Worm (Caenorhabditis elegans): ENCODE measurements around the gene srh-46.

DNA sequence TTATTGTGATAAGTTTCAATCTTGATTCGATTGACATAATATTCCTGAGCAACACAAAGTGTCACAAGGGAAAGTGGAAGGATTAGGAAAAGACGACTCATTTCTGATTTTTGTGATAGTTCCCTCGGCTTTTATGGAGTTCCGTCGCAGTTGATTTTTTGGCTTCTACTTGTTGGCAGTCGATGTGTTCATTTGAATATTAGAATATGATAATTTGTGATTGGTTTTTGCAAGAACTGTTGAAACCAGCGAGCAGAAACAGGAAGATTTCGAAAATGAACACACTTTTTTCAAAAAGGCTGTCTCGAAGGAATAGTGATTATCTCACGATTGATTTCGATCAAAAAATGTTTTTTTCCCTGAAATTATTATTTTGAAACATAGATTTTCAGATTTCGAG lies 31.5 kb upstream of the srh-46 start, which contains the start of gene T02E9.6:
- TF ChIP-seq ztf-4 (tag; optimal IDR thresholded peaks at IDR 0.05) (no peak), unc-39 (tag; optimal IDR thresholded peaks at IDR 0.05) (no peak), ZK546.5 (tag; optimal IDR thresholded peaks at IDR 0.05) (no peak), nhr-237 (tag; optimal IDR thresholded peaks at IDR 0.05) (no peak), ama-1 (optimal IDR thresholded peaks at IDR 0.05) (no peak)

Measured in whole organism, L2 larva.